Worm (Caenorhabditis elegans) whole organism, L2 larva: Measurements from ENCODE around the gene C25E10.11.

Experiments used
- ZK546.5 ChIP-seq: sonication (generic microtip); optimal IDR thresholded peaks from 2 replicates; lab custom pipeline; 2017; ENCODE audit warnings: missing biosample characterization, missing genetic modification characterization
- blmp-1 ChIP-seq: sonication (generic microtip); optimal IDR thresholded peaks from 2 replicates; lab custom pipeline; 2017; ENCODE audit warnings: missing genetic modification characterization, mild to moderate bottlenecking, missing compliant biosample characterization, antibody characterized with exemption, moderate library complexity; ENCODE audit not compliant: insufficient read depth
- ceh-82 ChIP-seq: fragments of 150-350 bp; optimal IDR thresholded peaks from 2 replicates; lab custom pipeline; 2014; ENCODE audit warnings: missing biosample characterization, missing genetic modification characterization
- snpc-4 ChIP-seq: fragments of 150-350 bp; optimal IDR thresholded peaks from 2 replicates; lab custom pipeline; 2014; ENCODE audit warnings: missing biosample characterization, missing genetic modification characterization
- zag-1 ChIP-seq: fragments of 150-350 bp; optimal IDR thresholded peaks from 2 replicates; lab custom pipeline; 2014; ENCODE audit warnings: missing biosample characterization, missing genetic modification characterization
- ztf-11 ChIP-seq: sonication (generic microtip); optimal IDR thresholded peaks from 2 replicates; lab custom pipeline; 2017; ENCODE audit warnings: missing biosample characterization, missing genetic modification characterization

DNA sequence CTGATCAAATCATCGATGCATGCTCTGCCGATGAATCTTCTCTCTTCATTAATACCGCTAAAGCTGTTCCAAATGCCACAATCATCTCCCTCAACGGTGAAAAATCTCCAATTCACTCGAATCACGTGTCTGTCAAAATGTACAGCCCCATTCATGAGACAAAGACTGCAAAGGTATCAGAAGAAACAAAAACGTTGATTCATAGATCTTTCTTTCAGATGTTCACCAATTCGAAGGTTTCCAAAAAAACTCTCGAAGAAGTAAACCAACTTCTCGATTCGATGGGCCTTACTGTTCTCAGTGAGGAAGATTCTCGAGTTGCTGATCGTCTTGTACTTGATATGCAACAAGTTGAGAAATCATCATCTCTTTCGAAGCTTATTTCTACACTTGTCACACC is 38.1 kb upstream of the C25E10.11 start:
- no peak for TF ChIP-seq blmp-1 (tag; lab: Kevin White, UChicago)
- TF ChIP-seq ceh-82 (tag; lab: Kevin White, UChicago): no peak
- TF ChIP-seq zag-1 (tag; lab: Kevin White, UChicago): no peak
- no peak for TF ChIP-seq ztf-11
- TF ChIP-seq snpc-4: no peak
- no peak for TF ChIP-seq ZK546.5 (tag; lab: Kevin White, UChicago)
